Fruit fly (Drosophila melanogaster) whole organism, pupa: ENCODE measurements around the gene Hml.

Experiments
- CG10348 ChIP-seq: fragments of 200-800 bp; sonication (Bioruptor generic); IDR thresholded peaks from 2 replicates; pipeline ENCODE4 v1.3.6; 2022; ENCODE audit warnings: missing biosample characterization, missing genetic modification characterization
- CG12605 ChIP-seq: fragments of 200-800 bp; sonication (Bioruptor generic); IDR thresholded peaks from 2 replicates; pipeline ENCODE4 v1.3.6; 2022; ENCODE audit warnings: missing biosample characterization, missing genetic modification characterization
- CG13204 ChIP-seq: fragments of 200-800 bp; sonication (Bioruptor generic); optimal IDR thresholded peaks from 2 replicates; lab custom pipeline; 2018; ENCODE audit warnings: missing biosample characterization, mild to moderate bottlenecking, missing genetic modification characterization, moderate library complexity
- CG14655 ChIP-seq: fragments of 200-800 bp; sonication (Bioruptor generic); optimal IDR thresholded peaks from 3 replicates; lab custom pipeline; 2017; ENCODE audit warnings: mild to moderate bottlenecking, missing biosample characterization, missing genetic modification reagents, missing genetic modification characterization
- CG15710 ChIP-seq: fragments of 200-800 bp; sonication (Bioruptor generic); optimal IDR thresholded peaks from 2 replicates; lab custom pipeline; 2018; ENCODE audit warnings: missing biosample characterization, mild to moderate bottlenecking, missing genetic modification characterization, moderate library complexity
- CG17806 ChIP-seq: fragments of 200-800 bp; sonication (Bioruptor generic); optimal IDR thresholded peaks from 2 replicates; lab custom pipeline; 2018; ENCODE audit warnings: missing biosample characterization, mild to moderate bottlenecking, missing genetic modification characterization, moderate library complexity
- CG32121 ChIP-seq: fragments of 200-800 bp; sonication (Bioruptor generic); IDR thresholded peaks from 2 replicates; pipeline ENCODE4 v1.3.6; 2022; ENCODE audit warnings: missing biosample characterization, missing genetic modification characterization
- CG34367 ChIP-seq: fragments of 200-800 bp; sonication (Bioruptor generic); optimal IDR thresholded peaks from 2 replicates; lab custom pipeline; 2018; ENCODE audit warnings: missing biosample characterization, mild to moderate bottlenecking, missing genetic modification characterization
- CG4496 ChIP-seq: fragments of 200-800 bp; sonication (Bioruptor generic); IDR thresholded peaks from 3 replicates; pipeline ENCODE4 v1.3.6; 2022; ENCODE audit warnings: missing biosample characterization, missing genetic modification characterization
- CG8159 ChIP-seq: fragments of 200-800 bp; sonication (Bioruptor generic); optimal IDR thresholded peaks from 3 replicates; lab custom pipeline; 2018; ENCODE audit warnings: missing biosample characterization, mild to moderate bottlenecking, missing genetic modification characterization, moderate library complexity
- CG8301 ChIP-seq: fragments of 200-800 bp; sonication (Bioruptor generic); optimal IDR thresholded peaks from 2 replicates; lab custom pipeline; 2018; ENCODE audit warnings: missing biosample characterization, mild to moderate bottlenecking, missing genetic modification characterization
- CG9948 ChIP-seq: fragments of 200-800 bp; sonication (Bioruptor generic); optimal IDR thresholded peaks from 2 replicates; lab custom pipeline; 2018; ENCODE audit warnings: missing biosample characterization, mild to moderate bottlenecking, missing genetic modification characterization, moderate library complexity
- D1 ChIP-seq: fragments of 200-800 bp; sonication (Bioruptor generic); optimal IDR thresholded peaks from 2 replicates; lab custom pipeline; 2018; ENCODE audit warnings: missing biosample characterization, mild to moderate bottlenecking, missing genetic modification characterization, moderate library complexity
- EcR ChIP-seq: fragments of 200-800 bp; sonication (Bioruptor generic); optimal IDR thresholded peaks from 3 replicates; lab custom pipeline; 2019; ENCODE audit warnings: missing biosample characterization, missing genetic modification characterization, mild to moderate bottlenecking, moderate library complexity, missing genetic modification reagents
- Ets98B ChIP-seq: fragments of 200-800 bp; sonication (Bioruptor generic); IDR thresholded peaks from 2 replicates; pipeline ENCODE4 v1.3.6; 2022; ENCODE audit warnings: missing biosample characterization, missing genetic modification characterization
- Pif1A ChIP-seq: fragments of 200-800 bp; sonication (Bioruptor generic); optimal IDR thresholded peaks from 3 replicates; lab custom pipeline; 2016; ENCODE audit warnings: missing biosample characterization, missing genetic modification characterization
- Pif1B ChIP-seq: fragments of 200-800 bp; sonication (Bioruptor generic); optimal IDR thresholded peaks from 3 replicates; lab custom pipeline; 2016; ENCODE audit warnings: missing biosample characterization, missing genetic modification characterization
- Snoo ChIP-seq: fragments of 200-800 bp; sonication (Bioruptor generic); optimal IDR thresholded peaks from 3 replicates; lab custom pipeline; 2017; ENCODE audit warnings: missing biosample characterization, mild to moderate bottlenecking, missing genetic modification characterization, inconsistent platforms
- fd96Ca ChIP-seq: fragments of 200-800 bp; sonication (Bioruptor generic); IDR thresholded peaks from 3 replicates; pipeline ENCODE4 v1.3.6; 2022; ENCODE audit warnings: missing biosample characterization, missing genetic modification characterization
- gl ChIP-seq: fragments of 200-800 bp; sonication (Bioruptor generic); optimal IDR thresholded peaks from 2 replicates; lab custom pipeline; 2018; ENCODE audit warnings: missing biosample characterization, mild to moderate bottlenecking, missing genetic modification characterization
- rn ChIP-seq: fragments of 200-800 bp; sonication (Bioruptor generic); IDR thresholded peaks from 2 replicates; pipeline ENCODE4 v1.3.6; 2022; ENCODE audit warnings: missing biosample characterization, missing genetic modification characterization

Gene Hml

dm6 chr3L:13845754-13846153, at the start of gene Hml:
Gene Hml (plus strand): TSS chr3L:13846054.
- TF ChIP-seq gl (tag; lab: Kevin White, UChicago), result no peak
- TF ChIP-seq CG10348, result no peak
- no peak for TF ChIP-seq Pif1B (GFP tag; lab: Kevin White, UChicago)
- no peak for TF ChIP-seq fd96Ca (GFP tag; lab: Robert Waterston, UW)
- no peak for TF ChIP-seq CG13204
- TF ChIP-seq CG15710 (tag; lab: Kevin White, UChicago), result no peak
- no peak for TF ChIP-seq CG9948 (tag; lab: Kevin White, UChicago)
- no peak for TF ChIP-seq CG34367 (tag; lab: Kevin White, UChicago)
- TF ChIP-seq CG17806 (tag; lab: Kevin White, UChicago), result no peak
- TF ChIP-seq Ets98B (GFP tag; lab: Robert Waterston, UW), result no peak

dm6 chr3L:13803258-13803657, 42.6 kb upstream of the Hml start, which contains the start of gene bru3:
Gene bru3 (minus strand): TSS chr3L:13803400.
- TF ChIP-seq Pif1A, result no peak
- TF ChIP-seq CG14655, result no peak
- TF ChIP-seq Ets98B (GFP tag; lab: Robert Waterston, UW), result no peak

DNA sequence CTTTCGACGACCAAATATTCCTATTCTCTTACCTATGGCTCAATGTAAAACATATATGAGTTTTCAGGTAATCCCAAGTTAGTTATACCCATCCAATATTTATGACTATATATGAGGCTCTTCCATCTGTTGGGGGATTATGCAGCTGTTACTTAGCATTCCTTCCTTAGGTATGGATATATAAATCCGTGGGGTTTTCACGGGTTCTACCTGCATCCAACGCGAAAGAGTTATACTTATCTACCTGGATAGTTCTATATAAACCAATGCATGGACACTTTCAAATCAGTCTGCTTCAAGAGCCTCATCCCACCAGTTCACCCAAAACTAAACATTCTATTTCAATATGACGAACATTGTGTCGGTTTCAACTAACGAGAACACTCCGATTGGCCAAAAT, 8.4 kb upstream of the Hml start, which contains the start of gene CG43184:
Gene CG43184 (plus strand): TSS at position 301 of the 400 bp plus-strand sequence.
- TF ChIP-seq Ets98B (GFP tag; lab: Robert Waterston, UW) (no peak), CG9948 (tag; lab: Kevin White, UChicago) (no peak), CG13204 (no peak), EcR (GFP tag; lab: Kevin White, UChicago) (no peak), Snoo (tag; lab: Kevin White, UChicago) (no peak), rn (GFP tag; lab: Robert Waterston, UW) (no peak), CG8159 (tag; lab: Kevin White, UChicago) (no peak), D1 (no peak), CG8301 (tag; lab: Kevin White, UChicago) (no peak), fd96Ca (GFP tag; lab: Robert Waterston, UW) (no peak), CG15710 (tag; lab: Kevin White, UChicago) (no peak), CG34367 (tag; lab: Kevin White, UChicago) (no peak), CG10348 (no peak), CG32121 (no peak), Pif1B (GFP tag; lab: Kevin White, UChicago) (no peak), CG17806 (tag; lab: Kevin White, UChicago) (no peak), CG12605 (GFP tag; lab: Robert Waterston, UW) (no peak), CG4496 (GFP tag; lab: Robert Waterston, UW) (no peak), gl (tag; lab: Kevin White, UChicago) (no peak), Pif1A (no peak)

dm6 chr3L:13840731-13841130, 5.1 kb upstream of the Hml start:
- no peak for TF ChIP-seq CG9948 (tag; lab: Kevin White, UChicago)
- TF ChIP-seq CG32121, result no peak
- TF ChIP-seq gl (tag; lab: Kevin White, UChicago), result no peak
- TF ChIP-seq fd96Ca (GFP tag; lab: Robert Waterston, UW), result no peak
- TF ChIP-seq Ets98B (GFP tag; lab: Robert Waterston, UW), result no peak
- no peak for TF ChIP-seq Pif1A

DNA sequence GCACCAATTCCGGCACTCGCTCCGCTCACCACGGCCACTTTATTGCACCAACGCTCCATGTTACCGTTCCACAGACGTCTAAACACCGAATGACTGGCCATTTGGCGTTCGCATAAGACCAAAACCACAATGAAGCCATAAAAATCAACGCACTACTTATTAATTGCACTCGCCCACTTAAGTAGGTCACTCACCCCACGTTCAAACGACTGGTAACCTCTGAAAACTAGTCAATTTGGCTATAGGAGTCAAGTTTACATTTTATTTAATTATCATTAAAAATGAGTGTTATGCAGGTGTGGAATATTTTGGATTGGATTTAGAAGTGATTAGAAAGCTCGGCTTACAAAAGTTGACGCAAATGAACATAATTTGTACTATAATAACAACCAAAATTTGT, 3.7 kb upstream of the Hml start, which contains the start of gene CG8757:
Gene CG8757 (minus strand): TSS at position 101 of the 400 bp plus-strand sequence.
- TF ChIP-seq CG32121, result no peak
- TF ChIP-seq Ets98B (GFP tag; lab: Robert Waterston, UW), result no peak
- no peak for TF ChIP-seq Pif1A
- TF ChIP-seq EcR (GFP tag; lab: Kevin White, UChicago), result no peak
- no peak for TF ChIP-seq rn (GFP tag; lab: Robert Waterston, UW)
- no peak for TF ChIP-seq CG17806 (tag; lab: Kevin White, UChicago)
- TF ChIP-seq CG8159 (tag; lab: Kevin White, UChicago), result no peak
- TF ChIP-seq Pif1B (GFP tag; lab: Kevin White, UChicago), result no peak
- TF ChIP-seq CG12605 (GFP tag; lab: Robert Waterston, UW), result no peak

DNA sequence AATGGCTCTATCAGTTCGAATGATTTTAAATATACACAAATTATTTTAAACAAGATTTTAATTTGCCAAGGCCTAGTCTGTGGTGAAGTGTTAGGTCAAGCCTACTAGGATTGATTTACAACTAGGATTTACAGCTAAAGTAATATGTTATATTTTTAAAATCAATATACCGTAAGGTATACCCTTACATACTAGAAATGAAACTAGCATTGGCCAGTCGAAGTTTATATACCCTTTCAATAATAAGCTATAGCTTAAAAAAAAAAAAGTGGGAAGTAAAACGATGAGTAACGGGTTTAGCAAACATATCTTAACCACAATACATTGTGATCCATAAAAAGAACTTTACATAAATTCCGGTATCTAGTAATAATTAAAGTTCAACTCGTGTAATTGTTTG, 2.9 kb upstream of the Hml start, which contains the start of gene CG8750:
Gene CG8750 (minus strand): TSS at position 101 of the 400 bp plus-strand sequence.
- no peak for TF ChIP-seq CG34367 (tag; lab: Kevin White, UChicago)
- no peak for TF ChIP-seq CG9948 (tag; lab: Kevin White, UChicago)
- TF ChIP-seq D1, result no peak
- no peak for TF ChIP-seq fd96Ca (GFP tag; lab: Robert Waterston, UW)
- no peak for TF ChIP-seq CG13204
- TF ChIP-seq gl (tag; lab: Kevin White, UChicago), result no peak
- TF ChIP-seq CG12605 (GFP tag; lab: Robert Waterston, UW), result no peak
- no peak for TF ChIP-seq CG14655
- no peak for TF ChIP-seq CG32121
- no peak for TF ChIP-seq CG10348

dm6 chr3L:13843356-13843755, 2.5 kb upstream of the Hml start, which contains the start of gene Tsp68C:
Gene Tsp68C (plus strand): TSS chr3L:13843656.
- TF ChIP-seq CG10348, result no peak
- no peak for TF ChIP-seq CG8159 (tag; lab: Kevin White, UChicago)
